Fruit fly (Drosophila melanogaster): Measurements from ENCODE around the gene CG15468.

DNA sequence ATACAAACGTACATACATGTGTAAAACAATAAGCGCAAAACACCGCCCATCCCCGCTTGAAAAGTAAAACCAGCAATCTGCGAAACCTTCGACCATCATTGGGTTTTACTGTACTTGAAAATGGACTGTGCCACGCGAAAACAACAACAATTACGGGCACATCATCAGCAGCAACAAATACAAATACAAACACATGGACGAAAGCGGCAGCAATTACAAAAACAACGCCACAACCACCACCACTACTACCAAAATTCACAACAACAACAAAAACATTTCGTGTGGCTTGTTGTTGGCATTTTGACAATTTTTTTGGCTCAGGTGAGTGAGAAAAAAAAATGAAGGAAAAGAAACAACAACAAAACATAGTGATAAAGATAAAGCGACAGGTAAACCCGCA lies 20.4 kb downstream of the CG15468 start:
- TF ChIP-seq CG8478 (optimal IDR thresholded peaks at IDR 0.05) (no peak), CTCF (optimal IDR thresholded peaks at IDR 0.05) (no peak)

Measured in S2 (cell line).